Fruit fly (Drosophila melanogaster): ENCODE results near the gene rdgC.

Gene rdgC

dm6 chr3L:20247513-20248173 is at the start of gene rdgC:
Gene rdgC (plus strand): TSS chr3L:20248080.
- peak; percentile 17 for TF ChIP-seq bab1 (GFP tag; optimal IDR thresholded peaks at IDR 0.05)
- TF ChIP-seq CG1620 (GFP tag; optimal IDR thresholded peaks at IDR 0.05) = peak; percentile 22
- peak; percentile 90 for TF ChIP-seq Clk (GFP tag; optimal IDR thresholded peaks at IDR 0.05)
- peak; percentile 74 for TF ChIP-seq CG11617 (GFP tag; optimal IDR thresholded peaks at IDR 0.05)
- peak; percentile 38 for TF ChIP-seq Crg-1 (GFP tag; optimal IDR thresholded peaks at IDR 0.05)
- TF ChIP-seq CG5204 (GFP tag; optimal IDR thresholded peaks at IDR 0.05) = peak; percentile 90
- TF ChIP-seq CG7045 (GFP tag; optimal IDR thresholded peaks at IDR 0.05) = peak; percentile 94
- TF ChIP-seq CG14711 (tag; optimal IDR thresholded peaks at IDR 0.05) = peak; percentile 92
- TF ChIP-seq ovo (GFP tag; optimal IDR thresholded peaks at IDR 0.05) = peak; percentile 40
- TF ChIP-seq tj (GFP tag; optimal IDR thresholded peaks at IDR 0.05) = peak; percentile 50
- TF ChIP-seq pad (GFP tag; optimal IDR thresholded peaks at IDR 0.05) = peak; percentile 71
- TF ChIP-seq Hr96 (GFP tag; optimal IDR thresholded peaks at IDR 0.05) = peak; percentile 84
- TF ChIP-seq CG12768 (GFP tag; optimal IDR thresholded peaks at IDR 0.05) = peak; percentile 95
- no peak for TF ChIP-seq cnc (optimal IDR thresholded peaks at IDR 0.05)
- peak; percentile 86 for TF ChIP-seq kay (GFP tag; ENCODE audit: borderline replicate concordance)
- peak; percentile 87 for TF ChIP-seq CG7101 (tag; optimal IDR thresholded peaks at IDR 0.05)
- TF ChIP-seq cic (GFP tag; optimal IDR thresholded peaks at IDR 0.05) = peak; percentile 35
- peak; percentile 93 for TF ChIP-seq CG33017 (tag; optimal IDR thresholded peaks at IDR 0.05)
- peak; percentile 85 for TF ChIP-seq toe (GFP tag; optimal IDR thresholded peaks at IDR 0.05)
- peak; percentile 4 for TF ChIP-seq Mnt (GFP tag; optimal IDR thresholded peaks at IDR 0.05)

- TF ChIP-seq ovo (GFP tag; optimal IDR thresholded peaks at IDR 0.05) (no peak), CG5204 (GFP tag; optimal IDR thresholded peaks at IDR 0.05) (no peak), cic (GFP tag; optimal IDR thresholded peaks at IDR 0.05) (peak; percentile 68), CG7045 (GFP tag; optimal IDR thresholded peaks at IDR 0.05) (no peak), CG14711 (tag; optimal IDR thresholded peaks at IDR 0.05) (peak; percentile 10), tj (GFP tag; optimal IDR thresholded peaks at IDR 0.05) (peak; percentile 43), CG11617 (GFP tag; optimal IDR thresholded peaks at IDR 0.05) (peak; percentile 19), Clk (GFP tag; optimal IDR thresholded peaks at IDR 0.05) (no peak), Mnt (GFP tag; optimal IDR thresholded peaks at IDR 0.05) (peak; percentile 78), CG1620 (GFP tag; optimal IDR thresholded peaks at IDR 0.05) (no peak), cnc (optimal IDR thresholded peaks at IDR 0.05) (no peak), bab1 (GFP tag; optimal IDR thresholded peaks at IDR 0.05) (peak; percentile 71), CG12768 (GFP tag; optimal IDR thresholded peaks at IDR 0.05) (peak; percentile 7), kay (GFP tag; ENCODE audit: borderline replicate concordance) (peak; percentile 62), Crg-1 (GFP tag; optimal IDR thresholded peaks at IDR 0.05) (no peak), CG33017 (tag; optimal IDR thresholded peaks at IDR 0.05) (peak; percentile 53)
These were observed 49.7 kb upstream of the rdgC start, which contains the start of gene CG42674 for dm6 chr3L:20198138-20198559. Gene CG42674 (minus strand): TSS chr3L:20198317.

dm6 chr3L:20199569-20200247 is 48.2 kb upstream of the rdgC start, which contains the start of gene CG42833:
Gene CG42833 (plus strand): TSS chr3L:20200093.
- TF ChIP-seq kay (GFP tag; ENCODE audit: borderline replicate concordance) = peak; percentile 93
- no peak for TF ChIP-seq cic (GFP tag; optimal IDR thresholded peaks at IDR 0.05)
- no peak for TF ChIP-seq CG7101 (tag; optimal IDR thresholded peaks at IDR 0.05)

- TF ChIP-seq Mnt (GFP tag; optimal IDR thresholded peaks at IDR 0.05) (no peak), CG11617 (GFP tag; optimal IDR thresholded peaks at IDR 0.05) (no peak), CG12768 (GFP tag; optimal IDR thresholded peaks at IDR 0.05) (no peak), pad (GFP tag; optimal IDR thresholded peaks at IDR 0.05) (no peak), CG33017 (tag; optimal IDR thresholded peaks at IDR 0.05) (no peak), CG14711 (tag; optimal IDR thresholded peaks at IDR 0.05) (no peak), CG7101 (tag; optimal IDR thresholded peaks at IDR 0.05) (no peak), Hr96 (GFP tag; optimal IDR thresholded peaks at IDR 0.05) (no peak), cnc (optimal IDR thresholded peaks at IDR 0.05) (no peak), bab1 (GFP tag; optimal IDR thresholded peaks at IDR 0.05) (no peak), tj (GFP tag; optimal IDR thresholded peaks at IDR 0.05) (no peak), ovo (GFP tag; optimal IDR thresholded peaks at IDR 0.05) (no peak), Crg-1 (GFP tag; optimal IDR thresholded peaks at IDR 0.05) (no peak), Clk (GFP tag; optimal IDR thresholded peaks at IDR 0.05) (no peak), cic (GFP tag; optimal IDR thresholded peaks at IDR 0.05) (no peak)
These were observed 46.3 kb upstream of the rdgC start, which contains the start of gene obst-F for dm6 chr3L:20201538-20201937. Gene obst-F (minus strand): TSS chr3L:20201638.

- TF ChIP-seq CG14711 (tag; optimal IDR thresholded peaks at IDR 0.05) (no peak), Mnt (GFP tag; optimal IDR thresholded peaks at IDR 0.05) (no peak), Hr96 (GFP tag; optimal IDR thresholded peaks at IDR 0.05) (no peak), CG12768 (GFP tag; optimal IDR thresholded peaks at IDR 0.05) (no peak), ovo (GFP tag; optimal IDR thresholded peaks at IDR 0.05) (no peak), cic (GFP tag; optimal IDR thresholded peaks at IDR 0.05) (no peak), toe (GFP tag; optimal IDR thresholded peaks at IDR 0.05) (no peak), CG33017 (tag; optimal IDR thresholded peaks at IDR 0.05) (no peak), cnc (optimal IDR thresholded peaks at IDR 0.05) (no peak), CG7045 (GFP tag; optimal IDR thresholded peaks at IDR 0.05) (no peak), Crg-1 (GFP tag; optimal IDR thresholded peaks at IDR 0.05) (no peak), pad (GFP tag; optimal IDR thresholded peaks at IDR 0.05) (no peak), Clk (GFP tag; optimal IDR thresholded peaks at IDR 0.05) (no peak), CG5204 (GFP tag; optimal IDR thresholded peaks at IDR 0.05) (no peak), kay (GFP tag; ENCODE audit: borderline replicate concordance) (no peak), CG11617 (GFP tag; optimal IDR thresholded peaks at IDR 0.05) (no peak), bab1 (GFP tag; optimal IDR thresholded peaks at IDR 0.05) (no peak)
These were observed 44.3 kb upstream of the rdgC start, which contains the start of gene CG7298 for dm6 chr3L:20203587-20203986. Gene CG7298 (minus strand): TSS chr3L:20203687.

Measured in whole organism, adult.